Worm (Caenorhabditis elegans) whole organism, young adult: ENCODE measurements around the gene C56C10.7.

Source experiments
- B0035.1 ChIP-seq: sonication (generic microtip); optimal IDR thresholded peaks from 2 replicates; lab custom pipeline; 2016; ENCODE audit warnings: missing genetic modification characterization, mild to moderate bottlenecking, missing compliant biosample characterization, missing genotype, missing genetic modification reagents
- B0261.1 ChIP-seq: sonication (generic microtip); optimal IDR thresholded peaks from 2 replicates; lab custom pipeline; 2016; ENCODE audit warnings: mild to moderate bottlenecking, missing genetic modification characterization, moderate library complexity, missing compliant biosample characterization
- C06A6.2 ChIP-seq: fragments of 200-800 bp; sonication (Bioruptor generic); conservative IDR thresholded peaks from 2 replicates; pipeline ENCODE4 v1.3.6; 2022; ENCODE audit warnings: missing genetic modification characterization, missing compliant biosample characterization
- F10E7.11 ChIP-seq: sonication (generic microtip); optimal IDR thresholded peaks from 2 replicates; lab custom pipeline; 2017; ENCODE audit warnings: mild to moderate bottlenecking, missing genetic modification characterization, moderate library complexity, missing compliant biosample characterization
- F33H1.4 ChIP-seq: fragments of 200-800 bp; sonication (Bioruptor generic); IDR thresholded peaks from 2 replicates; pipeline ENCODE4 v1.3.6; 2022; ENCODE audit warnings: missing genetic modification reagents, missing genetic modification characterization, missing compliant biosample characterization
- K11D2.4 ChIP-seq: fragments of 200-800 bp; sonication (Bioruptor generic); IDR thresholded peaks from 2 replicates; pipeline ENCODE4 v1.3.6; 2022; ENCODE audit warnings: missing genetic modification reagents, missing genetic modification characterization, missing compliant biosample characterization
- K12H6.12 ChIP-seq: fragments of 200-800 bp; sonication (Bioruptor generic); optimal IDR thresholded peaks from 2 replicates; lab custom pipeline; 2018; ENCODE audit warnings: mild to moderate bottlenecking, missing genetic modification characterization, missing compliant biosample characterization
- T07F8.4 ChIP-seq: sonication (generic microtip); optimal IDR thresholded peaks from 2 replicates; lab custom pipeline; 2016; ENCODE audit warnings: mild to moderate bottlenecking, missing genetic modification characterization, moderate library complexity, missing compliant biosample characterization
- ZK185.1 ChIP-seq: sonication (generic microtip); optimal IDR thresholded peaks from 2 replicates; lab custom pipeline; 2016; ENCODE audit warnings: mild to moderate bottlenecking, missing genetic modification characterization, missing compliant biosample characterization; ENCODE audit not compliant: poor library complexity, severe bottlenecking
- attf-3 ChIP-seq: fragments of 200-800 bp; sonication (Bioruptor generic); conservative IDR thresholded peaks from 2 replicates; pipeline ENCODE4 v1.3.6; 2022; ENCODE audit warnings: missing genetic modification reagents, missing genetic modification characterization, missing compliant biosample characterization
- cebp-1 ChIP-seq, 2 experiments: fragments of 200-800 bp in 1 of 2; sonication (Bioruptor generic) in 1 of 2; sonication (generic microtip) in 1 of 2; IDR thresholded peaks in 1 of 2; optimal IDR thresholded peaks in 1 of 2; 2 replicates each; pipeline versions ENCODE4 v1.3.6 to Lab custom; 2017 to 2022; ENCODE audit warnings: missing compliant biosample characterization in 2 of 2, missing genetic modification characterization in 2 of 2, mild to moderate bottlenecking in 1 of 2, missing genetic modification reagents in 1 of 2, moderate library complexity in 1 of 2
- ceh-100 ChIP-seq: fragments of 200-800 bp; sonication (Bioruptor generic); IDR thresholded peaks from 2 replicates; pipeline ENCODE4 v1.3.6; 2022; ENCODE audit warnings: missing genetic modification reagents, missing genetic modification characterization, missing compliant biosample characterization
- ceh-27 ChIP-seq: fragments of 200-800 bp; sonication (Bioruptor generic); optimal IDR thresholded peaks from 2 replicates; lab custom pipeline; 2018; ENCODE audit warnings: mild to moderate bottlenecking, missing genetic modification characterization, moderate library complexity, missing compliant biosample characterization
- ceh-79 ChIP-seq: sonication (generic microtip); optimal IDR thresholded peaks from 2 replicates; lab custom pipeline; 2017; ENCODE audit warnings: mild to moderate bottlenecking, missing genetic modification characterization, missing compliant biosample characterization
- die-1 ChIP-seq: sonication (generic microtip); optimal IDR thresholded peaks from 2 replicates; lab custom pipeline; 2016; ENCODE audit warnings: missing genotype, mild to moderate bottlenecking, missing genetic modification characterization, missing compliant biosample characterization
- dox-1 ChIP-seq: fragments of 200-800 bp; sonication (Bioruptor generic); IDR thresholded peaks from 2 replicates; pipeline ENCODE4 v1.3.6; 2022; ENCODE audit warnings: missing genetic modification reagents, missing genetic modification characterization, missing compliant biosample characterization
- egrh-3 ChIP-seq: fragments of 200-800 bp; sonication (Bioruptor generic); IDR thresholded peaks from 2 replicates; pipeline ENCODE4 v1.3.6; 2022; ENCODE audit warnings: missing genetic modification reagents, missing genetic modification characterization, missing compliant biosample characterization
- him-1 ChIP-seq: sonication (generic microtip); optimal IDR thresholded peaks from 2 replicates; lab custom pipeline; 2016; ENCODE audit warnings: missing genotype, missing genetic modification reagents, missing genetic modification characterization, missing compliant biosample characterization
- hmg-1.2 ChIP-seq: fragments of 200-800 bp; sonication (Bioruptor generic); IDR thresholded peaks from 2 replicates; pipeline ENCODE4 v1.3.6; 2022; ENCODE audit warnings: missing genetic modification reagents, missing genetic modification characterization, missing compliant biosample characterization
- hsf-1 ChIP-seq: fragments of 200-800 bp; sonication (Bioruptor generic); IDR thresholded peaks from 2 replicates; pipeline ENCODE4 v1.3.6; 2022; ENCODE audit warnings: missing genetic modification reagents, missing genetic modification characterization, missing compliant biosample characterization
- lag-1 ChIP-seq: fragments of 200-800 bp; sonication (Bioruptor generic); IDR thresholded peaks from 2 replicates; pipeline ENCODE4 v1.3.6; 2022; ENCODE audit warnings: missing genetic modification reagents, missing genetic modification characterization, missing compliant biosample characterization
- let-526 ChIP-seq: fragments of 200-800 bp; sonication (Bioruptor generic); IDR thresholded peaks from 2 replicates; pipeline ENCODE4 v1.3.6; 2022; ENCODE audit warnings: missing genetic modification reagents, missing genetic modification characterization, missing compliant biosample characterization
- lin-40 ChIP-seq: sonication (generic microtip); optimal IDR thresholded peaks from 2 replicates; lab custom pipeline; 2016; ENCODE audit warnings: missing genetic modification characterization, mild to moderate bottlenecking, missing compliant biosample characterization, missing genotype, missing genetic modification reagents
- lin-54 ChIP-seq: fragments of 200-800 bp; sonication (Bioruptor generic); optimal IDR thresholded peaks from 2 replicates; lab custom pipeline; 2018; ENCODE audit warnings: mild to moderate bottlenecking, missing genetic modification characterization, missing compliant biosample characterization
- lsl-1 ChIP-seq: fragments of 200-800 bp; sonication (Bioruptor generic); optimal IDR thresholded peaks from 2 replicates; lab custom pipeline; 2018; ENCODE audit warnings: mild to moderate bottlenecking, missing genetic modification characterization, moderate library complexity, missing compliant biosample characterization
- madf-10 ChIP-seq: sonication (generic microtip); optimal IDR thresholded peaks from 2 replicates; lab custom pipeline; 2016; ENCODE audit warnings: mild to moderate bottlenecking, missing genetic modification characterization, missing compliant biosample characterization
- madf-6 ChIP-seq: fragments of 200-800 bp; sonication (Bioruptor generic); IDR thresholded peaks from 2 replicates; pipeline ENCODE4 v1.3.6; 2022; ENCODE audit warnings: missing genetic modification reagents, missing genetic modification characterization, missing compliant biosample characterization
- mcd-1 ChIP-seq: fragments of 200-800 bp; sonication (Bioruptor generic); IDR thresholded peaks from 2 replicates; pipeline ENCODE4 v1.3.6; 2022; ENCODE audit warnings: missing genetic modification reagents, missing genetic modification characterization, missing compliant biosample characterization
- mes-4 ChIP-seq: sonication (generic microtip); optimal IDR thresholded peaks from 2 replicates; lab custom pipeline; 2016; ENCODE audit warnings: missing genotype, missing genetic modification characterization, missing compliant biosample characterization
- nhr-80 ChIP-seq: sonication (generic microtip); optimal IDR thresholded peaks from 2 replicates; lab custom pipeline; 2016; ENCODE audit warnings: missing genetic modification characterization, missing compliant biosample characterization
- nhr-90 ChIP-seq: sonication (generic microtip); optimal IDR thresholded peaks from 2 replicates; lab custom pipeline; 2016; ENCODE audit warnings: missing genotype, mild to moderate bottlenecking, missing genetic modification characterization, missing compliant biosample characterization
- pbrm-1 ChIP-seq: fragments of 200-800 bp; sonication (Bioruptor generic); IDR thresholded peaks from 2 replicates; pipeline ENCODE4 v1.3.6; 2022; ENCODE audit warnings: missing genetic modification reagents, missing genetic modification characterization, missing compliant biosample characterization
- rpc-1 ChIP-seq, 2 experiments: fragments of 150-350 bp in 1 of 2; sonication (generic microtip) in 1 of 2; optimal IDR thresholded peaks; 2 replicates each; lab custom pipeline; 2014 to 2018; ENCODE audit warnings: missing biosample characterization in 1 of 2, missing genetic modification characterization in 1 of 2, missing genetic modification reagents in 1 of 2, missing genotype in 1 of 2
- snpc-1.1 ChIP-seq: sonication (generic microtip); optimal IDR thresholded peaks from 2 replicates; lab custom pipeline; 2017; ENCODE audit warnings: missing genetic modification characterization, mild to moderate bottlenecking, missing compliant biosample characterization, antibody characterized with exemption, moderate library complexity, missing genotype, missing genetic modification reagents; ENCODE audit not compliant: insufficient read depth
- snpc-3.4 ChIP-seq: sonication (generic microtip); optimal IDR thresholded peaks from 2 replicates; lab custom pipeline; 2017; ENCODE audit warnings: missing genetic modification characterization, mild to moderate bottlenecking, missing compliant biosample characterization, antibody characterized with exemption, moderate library complexity, missing genotype, missing genetic modification reagents
- snpc-4 ChIP-seq, 5 experiments: fragments of 150-350 bp in 1 of 5; sonication (generic microtip) in 4 of 5; optimal IDR thresholded peaks; 2 replicates each; lab custom pipeline; 2014 to 2018; ENCODE audit warnings: missing genetic modification characterization in 5 of 5, missing biosample characterization in 3 of 5, antibody characterized with exemption in 2 of 5, mild to moderate bottlenecking in 2 of 5, missing compliant biosample characterization in 2 of 5, missing genotype in 2 of 5, moderate library complexity in 2 of 5, missing genetic modification reagents in 1 of 5
- tbp1 ChIP-seq: fragments of 200-800 bp; sonication (Bioruptor generic); optimal IDR thresholded peaks from 2 replicates; lab custom pipeline; 2018; ENCODE audit warnings: mild to moderate bottlenecking, missing genetic modification characterization, missing compliant biosample characterization
- ztf-18 ChIP-seq: sonication (generic microtip); optimal IDR thresholded peaks from 2 replicates; lab custom pipeline; 2016; ENCODE audit warnings: missing genotype, mild to moderate bottlenecking, missing genetic modification characterization, missing compliant biosample characterization
- ztf-25 ChIP-seq: fragments of 200-800 bp; sonication (Bioruptor generic); IDR thresholded peaks from 2 replicates; pipeline ENCODE4 v1.3.6; 2022; ENCODE audit warnings: missing genetic modification reagents, missing genetic modification characterization, missing compliant biosample characterization

Gene C56C10.7

ce11 chrII:6600973-6601372, 13.6 kb upstream of the C56C10.7 start, which contains the start of gene vps-33.2:
Gene vps-33.2 (plus strand): TSS chrII:6601216.
- peak; percentile 38; the same call in 1 of the 2 replicates for TF ChIP-seq dox-1
- TF ChIP-seq hmg-1.2, result peak; percentile 99
- TF ChIP-seq K12H6.12 (tag; lab: Kevin White, UChicago), result no peak
- TF ChIP-seq T07F8.4 (tag; lab: Kevin White, UChicago), result no peak
- TF ChIP-seq lag-1 (GFP tag; lab: Robert Waterston, UW), result no peak
- peak; percentile 27 for TF ChIP-seq tbp1 (GFP tag; lab: Kevin White, UChicago)
- TF ChIP-seq lin-40 (tag; lab: Kevin White, UChicago), result peak; percentile 3
- TF ChIP-seq ztf-25 (GFP tag; lab: Robert Waterston, UW), result no peak
- TF ChIP-seq lin-54 (GFP tag; lab: Kevin White, UChicago), result peak; percentile 3
- no peak for TF ChIP-seq die-1
- TF ChIP-seq snpc-1.1 (tag; lab: Kevin White, UChicago), result no peak
- peak; percentile 64 for TF ChIP-seq madf-6 (GFP tag; lab: Robert Waterston, UW)
- TF ChIP-seq K11D2.4 (GFP tag; lab: Robert Waterston, UW), result no peak
- TF ChIP-seq F33H1.4 (GFP tag; lab: Robert Waterston, UW), result peak; percentile 51; the same call in 1 of the 2 replicates
- peak; percentile 34 for TF ChIP-seq ZK185.1 (tag; lab: Kevin White, UChicago)
- TF ChIP-seq him-1 (tag; lab: Kevin White, UChicago), result no peak
- no peak for TF ChIP-seq ceh-79 (tag; lab: Kevin White, UChicago)
- TF ChIP-seq ceh-100 (GFP tag; lab: Robert Waterston, UW), result no peak
- TF ChIP-seq cebp-1 (GFP tag; IDR thresholded peaks at IDR 0.05; lab: Robert Waterston, UW), result no peak
- peak; percentile 41 for TF ChIP-seq cebp-1 (tag; optimal IDR thresholded peaks at IDR 0.05; lab: Kevin White, UChicago)
- no peak for TF ChIP-seq nhr-80 (tag; lab: Kevin White, UChicago)
- no peak for TF ChIP-seq B0261.1 (tag; lab: Kevin White, UChicago)
- TF ChIP-seq snpc-3.4 (tag; lab: Kevin White, UChicago), result no peak
- no peak for TF ChIP-seq ceh-27 (GFP tag; lab: Kevin White, UChicago)
- no peak for TF ChIP-seq rpc-1 (optimal IDR thresholded peaks at IDR 0.05; lab: Kevin White, UChicago)
- TF ChIP-seq rpc-1 (tag; optimal IDR thresholded peaks at IDR 0.05; lab: Kevin White, UChicago), result no peak
- TF ChIP-seq ztf-18 (tag; lab: Kevin White, UChicago), result no peak
- no peak for TF ChIP-seq hsf-1
- no peak for TF ChIP-seq F10E7.11
- 0 out of 2 replicates have a peak, but pooled peaks have one; percentile 33 for TF ChIP-seq attf-3 (GFP tag; lab: Robert Waterston, UW)
- TF ChIP-seq mes-4 (tag; lab: Kevin White, UChicago), result no peak
- TF ChIP-seq let-526 (GFP tag; lab: Robert Waterston, UW), result no peak
- peak; percentile 50 for TF ChIP-seq lsl-1 (GFP tag; lab: Kevin White, UChicago)
- no peak for TF ChIP-seq nhr-90 (tag; lab: Kevin White, UChicago)
- peak; percentile 47; the same call in 1 of the 2 replicates for TF ChIP-seq mcd-1 (GFP tag; lab: Robert Waterston, UW)
- TF ChIP-seq C06A6.2 (GFP tag; lab: Robert Waterston, UW), result no peak
- TF ChIP-seq snpc-4 (GFP tag; optimal IDR thresholded peaks at IDR 0.05; lab: Kevin White, UChicago), result no peak
- peak in 1 of 4 experiments; percentile 4 for TF ChIP-seq snpc-4 (tag; optimal IDR thresholded peaks at IDR 0.05; lab: Kevin White, UChicago)
- TF ChIP-seq B0035.1, result no peak
- TF ChIP-seq pbrm-1 (GFP tag; lab: Robert Waterston, UW), result 0 out of 2 replicates have a peak, but pooled peaks have one; percentile 16
- TF ChIP-seq madf-10 (tag; lab: Kevin White, UChicago), result no peak
- TF ChIP-seq egrh-3, result no peak
